Fruit fly (Drosophila melanogaster) whole organism, larva: ENCODE results near the gene Bub1.

Experiments
- noc ChIP-seq: fragments of 200-800 bp; sonication (Bioruptor generic); optimal IDR thresholded peaks from 3 replicates; lab custom pipeline; 2019; ENCODE audit warnings: missing biosample characterization, mild to moderate bottlenecking, missing genetic modification characterization, moderate library complexity

The Bub1 gene

DNA sequence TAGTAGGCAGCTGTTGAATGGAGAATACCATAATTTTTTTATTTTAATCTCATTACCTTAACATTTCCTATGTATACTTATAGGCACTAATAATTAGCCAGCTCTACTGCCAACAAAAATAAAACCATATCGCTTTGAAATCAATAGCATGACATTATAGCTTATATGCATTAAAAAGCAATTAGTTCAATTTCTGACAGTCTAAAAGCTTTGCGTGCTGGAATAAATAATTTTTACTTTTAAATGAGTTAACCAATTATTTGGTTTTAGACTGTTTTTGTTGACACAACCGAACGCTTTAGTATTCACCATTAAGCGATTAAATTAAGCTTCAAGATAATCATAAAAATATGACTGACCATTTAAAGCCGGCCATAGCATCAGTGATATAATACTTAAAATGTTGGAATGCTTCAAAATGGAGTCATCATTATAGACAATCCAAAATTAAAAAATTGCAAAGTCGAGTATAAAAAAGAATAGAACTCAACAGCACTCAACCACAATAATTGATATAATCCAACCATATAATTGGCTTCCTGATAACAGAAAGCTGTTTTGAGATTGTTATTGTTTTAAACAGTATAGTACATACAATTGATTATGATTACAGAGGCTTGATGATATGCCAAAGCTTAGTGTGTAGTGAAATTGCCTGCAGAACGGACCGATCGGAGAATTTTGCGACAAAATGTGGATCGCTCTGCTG is 15.2 kb upstream of the Bub1 start, which contains the start of gene Cyp4ac1:
Cyp4ac1 (plus strand) TSS at position 659 of the 709 bp plus-strand sequence.
- TF ChIP-seq noc, result no peak

DNA sequence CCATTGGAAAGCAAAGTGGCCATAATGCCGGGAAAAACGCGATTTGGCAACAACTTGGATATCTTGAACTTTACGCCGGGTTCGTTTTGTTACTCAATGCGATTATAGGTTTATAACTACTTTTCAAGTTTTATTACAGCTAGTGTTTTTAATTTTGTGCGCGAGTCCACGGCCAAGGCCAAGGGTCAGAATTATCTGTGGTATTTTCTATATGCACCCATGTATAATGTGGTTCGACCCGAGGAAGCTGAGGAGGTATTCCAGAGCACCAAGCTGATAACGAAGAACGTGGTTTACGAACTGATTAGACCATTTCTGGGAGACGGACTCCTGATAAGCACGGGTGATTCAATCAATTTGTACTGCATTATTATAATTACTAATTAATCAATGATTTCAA is 14.5 kb upstream of the Bub1 start:
- no peak for TF ChIP-seq noc

DNA sequence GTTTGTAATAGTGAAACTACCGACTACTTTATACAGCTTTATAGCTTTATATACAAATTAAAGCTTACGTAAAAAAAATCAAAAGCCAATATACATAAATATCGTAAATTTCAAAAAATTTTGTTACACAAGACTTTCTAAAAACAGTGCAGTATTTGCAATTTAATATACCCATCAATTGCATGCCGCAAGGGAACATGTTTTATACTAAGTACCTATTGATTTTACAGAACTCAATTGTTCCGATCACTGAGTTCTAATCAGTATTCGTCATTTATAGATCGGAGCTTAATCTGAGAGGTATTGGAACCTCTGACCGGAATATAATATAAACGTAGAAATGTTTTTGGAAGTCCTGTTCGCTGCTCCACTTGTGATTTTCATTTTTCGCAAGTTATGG is 12.6 kb upstream of the Bub1 start, which contains the start of gene Cyp4ac2:
Cyp4ac2 (plus strand) TSS at position 301 of the 400 bp plus-strand sequence.
- no peak for TF ChIP-seq noc

DNA sequence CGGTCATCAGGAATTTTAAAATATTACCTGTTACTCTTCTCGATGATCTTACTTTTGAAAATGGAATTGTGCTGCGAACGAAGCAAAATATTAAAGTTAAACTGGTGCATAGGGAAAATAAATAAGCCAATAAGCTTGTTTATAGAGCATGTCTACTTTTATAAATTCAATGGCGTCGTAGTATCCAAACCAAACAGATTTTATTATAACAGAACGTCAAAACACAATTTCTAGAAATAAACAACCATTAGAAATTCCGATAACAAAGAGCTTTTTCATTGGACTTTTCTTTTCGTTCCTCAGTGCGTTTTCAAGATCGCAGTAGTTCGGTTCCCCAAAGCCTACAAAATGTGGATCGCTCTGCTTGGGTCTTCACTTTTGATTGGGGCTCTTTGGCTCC is 10.5 kb upstream of the Bub1 start, which contains the start of gene Cyp4ac3:
Cyp4ac3 (plus strand) TSS at position 301 of the 400 bp plus-strand sequence.
- TF ChIP-seq noc, result no peak

DNA sequence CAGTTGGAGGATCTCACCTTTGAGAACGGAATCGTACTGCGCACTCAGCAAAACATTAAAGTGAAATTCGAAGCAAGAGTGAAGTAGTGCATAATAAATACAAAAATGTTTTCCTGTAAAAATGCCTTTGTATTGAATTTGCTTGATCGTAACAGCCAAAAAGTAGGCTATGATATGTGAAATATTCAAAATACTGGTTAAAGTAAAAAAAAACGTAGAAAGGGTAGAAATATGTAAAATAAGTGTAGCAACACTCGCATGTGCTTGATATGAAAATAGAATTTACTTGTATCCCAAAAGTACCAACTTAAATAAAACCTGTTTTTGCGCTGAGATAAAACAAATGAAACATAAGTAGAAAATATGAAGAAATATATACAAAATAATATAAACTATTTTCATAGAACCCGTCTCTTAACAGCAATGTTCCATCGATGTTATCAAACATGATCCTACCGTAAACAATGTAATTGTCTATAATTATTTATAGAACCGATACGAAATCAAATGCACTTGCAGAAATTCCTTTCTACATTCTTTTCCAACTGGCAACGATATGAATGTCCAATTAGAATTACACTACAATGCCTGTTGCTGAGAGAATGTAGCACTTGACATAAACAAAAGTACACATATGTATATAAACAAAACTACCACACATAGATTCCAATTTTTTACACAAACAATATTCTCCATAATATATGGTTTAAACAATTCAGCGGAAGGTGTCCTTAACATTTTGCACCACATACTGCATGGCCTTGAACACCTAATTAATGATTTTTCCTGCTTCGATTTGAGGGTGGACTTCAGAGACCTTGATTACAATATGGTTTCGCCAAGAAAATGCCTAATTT is 8.2 kb upstream of the Bub1 start:
- no peak for TF ChIP-seq noc

DNA sequence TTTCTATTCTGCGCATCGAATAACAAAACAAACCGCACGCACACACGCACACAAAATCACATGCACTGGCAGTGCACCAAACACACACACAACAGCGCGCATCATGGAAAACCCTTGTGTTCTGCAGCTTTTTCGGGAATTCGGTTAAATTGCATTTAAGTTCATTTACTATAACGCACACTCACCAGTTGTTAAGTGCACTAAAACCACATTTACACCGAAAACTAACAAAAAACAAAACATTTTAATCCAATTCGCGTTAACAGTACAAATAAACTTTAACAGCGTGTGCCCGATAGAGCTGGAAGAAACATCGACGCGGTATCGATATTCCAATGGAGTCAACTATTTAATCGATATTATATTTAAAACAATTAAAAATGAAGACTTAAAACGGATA is 7.6 kb upstream of the Bub1 start, which contains the start of gene tkv:
tkv (minus strand) TSS at position 304 of the 400 bp plus-strand sequence.
- TF ChIP-seq noc, result no peak

DNA sequence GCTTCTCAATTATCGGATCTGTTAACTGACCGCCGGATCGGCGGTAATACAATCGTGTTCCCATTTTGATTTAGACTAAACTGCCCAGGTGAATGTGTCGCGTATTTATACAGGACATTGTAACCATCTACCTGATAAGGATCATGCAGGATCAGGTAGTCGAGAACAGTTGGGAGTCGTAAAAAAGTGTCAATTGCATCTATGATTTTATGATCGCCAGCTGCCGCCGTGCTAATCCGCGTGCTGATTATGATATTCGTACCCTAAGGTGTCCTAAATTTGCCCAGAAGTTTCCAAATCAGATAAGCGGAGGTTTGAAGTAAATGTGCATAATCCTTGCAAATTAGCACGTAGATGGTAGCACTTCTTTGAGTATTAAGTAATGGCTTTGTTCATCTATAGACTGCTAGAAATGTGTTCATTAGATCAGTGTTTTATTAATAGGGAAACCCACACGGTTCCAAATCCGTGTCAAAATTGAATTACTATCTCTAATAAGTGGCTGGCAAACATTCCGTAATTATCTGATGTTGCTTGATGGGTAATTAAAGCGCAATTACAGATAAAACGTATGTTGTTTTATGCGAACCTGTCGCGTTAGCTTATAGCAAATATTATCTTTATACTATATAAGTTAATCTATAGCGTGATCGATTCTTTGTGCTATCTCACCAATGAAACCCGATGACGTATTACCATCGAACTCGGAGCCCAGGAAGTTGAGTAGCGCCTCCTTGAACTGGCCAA is 1.2 kb upstream of the Bub1 start:
- no peak for TF ChIP-seq noc

DNA sequence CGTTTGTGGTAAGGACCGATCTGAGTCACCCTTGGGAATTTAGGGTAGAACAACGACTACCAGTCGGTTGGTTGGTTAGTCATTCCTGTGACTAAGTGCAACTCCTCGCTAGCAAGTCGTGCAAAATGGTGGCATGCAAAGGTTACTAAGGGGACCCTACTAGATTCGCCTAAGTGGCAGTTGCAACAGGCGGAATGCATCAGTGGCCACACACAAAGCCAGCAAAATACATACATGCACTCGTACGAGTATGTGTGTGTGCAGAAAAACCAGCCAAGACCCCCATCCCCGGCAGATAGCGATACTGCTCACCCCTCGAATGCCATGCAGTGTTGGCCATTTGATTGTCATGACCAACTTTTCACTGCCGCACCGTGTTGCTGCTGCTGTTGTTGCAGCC is 6.2 kb downstream of the Bub1 start:
- no peak for TF ChIP-seq noc

DNA sequence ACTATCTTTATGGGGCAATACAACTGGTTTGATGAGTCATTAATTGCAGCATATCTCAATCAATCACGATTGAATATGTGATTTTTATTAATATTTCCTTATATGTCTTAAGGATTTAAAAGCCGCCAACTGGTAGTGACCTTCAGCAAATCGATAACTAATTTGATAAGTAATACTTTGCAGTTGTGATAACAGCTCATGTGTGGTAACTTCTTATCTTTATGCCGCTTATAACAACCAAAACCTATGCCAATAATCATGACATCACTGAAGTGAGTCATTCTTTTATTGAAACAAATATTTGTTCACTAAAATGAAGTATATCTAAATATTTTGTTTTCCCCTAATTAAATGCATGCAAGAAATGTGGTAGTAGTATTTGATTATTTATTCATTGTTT is 7.2 kb downstream of the Bub1 start:
- TF ChIP-seq noc, result no peak

DNA sequence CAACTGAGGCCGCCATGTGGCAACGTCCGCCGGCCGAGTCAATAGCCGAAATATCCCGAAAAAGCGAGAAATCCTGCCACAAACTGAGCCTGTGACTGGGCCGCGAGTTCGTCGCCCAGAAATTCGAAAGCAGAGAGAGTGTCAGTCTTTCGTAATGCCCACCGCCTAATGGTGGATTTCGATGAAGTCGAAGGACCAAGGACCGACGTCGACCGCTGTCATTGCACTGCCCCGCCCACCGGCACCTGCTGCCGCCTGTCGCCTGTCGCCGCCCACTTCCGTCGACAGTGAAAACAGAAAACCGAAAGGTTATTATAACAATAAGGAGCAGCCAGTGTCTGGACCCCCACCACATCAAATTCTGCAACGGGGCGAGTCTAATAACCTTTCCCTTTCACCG is 7.9 kb downstream of the Bub1 start:
- no peak for TF ChIP-seq noc

DNA sequence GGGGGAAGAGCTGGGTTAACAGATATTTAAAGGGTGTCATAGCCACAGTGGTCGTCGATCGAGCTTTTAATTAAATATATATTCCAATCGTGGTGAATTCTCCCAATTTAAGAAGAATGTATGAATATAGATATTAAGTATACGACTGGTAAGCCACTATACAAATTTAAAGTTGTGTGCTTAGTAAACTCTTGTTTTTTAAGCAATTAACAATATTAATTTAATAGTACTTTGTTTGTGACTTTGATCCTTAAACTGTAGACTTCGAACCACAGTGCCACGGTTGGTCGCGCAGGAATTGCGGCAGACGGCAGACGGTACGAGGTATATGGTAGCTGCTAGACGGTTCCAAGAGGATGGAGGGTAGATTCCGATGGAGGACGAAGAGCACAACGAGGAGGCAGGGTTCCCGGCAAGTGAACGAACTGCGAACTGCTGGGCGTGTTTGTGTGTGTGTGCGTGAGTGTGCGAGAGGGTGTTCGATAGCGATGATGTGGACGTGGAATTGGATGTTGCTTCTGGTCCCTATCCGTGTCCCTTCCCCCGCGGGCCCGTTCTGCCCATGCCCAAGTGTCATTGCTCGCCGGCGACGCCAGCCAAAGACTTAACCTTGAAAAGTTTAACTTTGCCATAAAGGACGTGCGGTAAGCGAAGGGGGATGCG is 9.1 kb downstream of the Bub1 start:
- TF ChIP-seq noc, result no peak

DNA sequence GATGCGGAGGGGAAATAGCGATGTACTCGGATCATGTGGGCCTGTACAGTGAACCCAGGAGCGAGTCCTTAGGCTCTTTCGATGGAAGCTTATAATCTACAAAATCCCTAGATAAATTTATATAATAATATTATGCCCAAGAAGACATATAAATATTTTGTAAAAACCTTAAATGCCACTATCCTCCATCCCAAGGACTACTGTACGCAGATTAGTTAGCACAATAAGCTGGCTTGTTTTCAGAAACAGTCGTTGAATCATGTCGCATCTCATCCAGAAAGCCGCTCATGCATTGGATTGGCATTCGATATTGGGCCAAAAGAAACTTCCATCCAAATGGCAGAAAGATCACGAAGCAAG is 9.6 kb downstream of the Bub1 start:
- no peak for TF ChIP-seq noc

DNA sequence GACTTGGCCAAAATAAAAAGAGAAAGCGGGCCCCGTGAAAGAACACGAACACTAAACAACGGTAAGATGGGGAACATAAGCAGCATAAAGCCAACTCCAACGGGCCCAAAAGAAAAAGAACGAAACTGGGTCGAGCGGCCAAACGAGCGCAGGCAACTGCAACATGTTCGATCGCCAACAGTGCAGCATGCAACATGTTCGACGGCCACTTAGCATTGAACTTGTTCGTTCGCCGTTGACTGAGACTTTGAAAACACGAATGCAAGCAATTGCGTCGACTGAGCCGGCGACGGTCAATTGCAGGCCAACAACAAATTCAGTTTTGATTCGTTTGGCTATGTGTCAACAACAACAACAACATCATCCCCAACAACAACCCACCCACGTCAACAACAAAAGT is 10.1 kb downstream of the Bub1 start, which contains the start of gene vri:
vri (plus strand) TSS at position 224 of the 400 bp plus-strand sequence.
- TF ChIP-seq noc, result no peak

DNA sequence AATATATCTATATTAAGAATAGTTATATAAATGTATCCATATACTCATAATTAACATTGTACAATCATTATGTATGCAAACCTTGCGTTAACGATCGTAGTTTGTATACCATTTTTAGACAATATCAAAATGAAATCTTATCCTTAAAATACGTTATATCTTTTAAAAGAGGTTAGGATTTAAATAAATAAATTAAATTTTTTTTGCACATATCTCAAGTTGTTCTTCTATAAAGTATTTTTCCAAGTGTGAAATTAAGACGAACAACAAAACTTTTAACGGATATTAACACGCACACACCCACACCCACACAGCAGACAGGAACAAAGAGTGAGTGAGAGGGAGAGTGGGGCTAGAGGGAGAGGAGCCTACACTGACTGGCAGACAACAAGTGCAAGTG is 11.3 kb downstream of the Bub1 start:
- no peak for TF ChIP-seq noc

DNA sequence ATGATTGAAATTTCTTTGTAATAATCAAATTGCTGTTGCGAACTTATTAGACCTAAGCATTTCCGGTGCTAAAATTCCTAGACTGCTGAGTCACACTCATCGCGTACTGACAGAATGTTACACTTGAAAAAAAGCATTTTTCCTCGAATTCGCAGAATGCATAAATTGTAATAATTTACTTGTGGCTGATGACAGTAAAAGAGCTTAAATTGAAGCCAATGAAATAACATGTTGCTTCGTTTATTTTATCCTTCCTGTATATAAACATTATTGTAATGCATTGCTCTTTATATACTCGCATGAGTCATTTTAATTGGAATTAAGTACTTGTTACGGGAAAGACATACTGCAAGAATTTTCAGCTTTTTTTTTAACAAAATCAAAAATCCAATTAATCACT is 11.9 kb downstream of the Bub1 start:
- TF ChIP-seq noc, result no peak

DNA sequence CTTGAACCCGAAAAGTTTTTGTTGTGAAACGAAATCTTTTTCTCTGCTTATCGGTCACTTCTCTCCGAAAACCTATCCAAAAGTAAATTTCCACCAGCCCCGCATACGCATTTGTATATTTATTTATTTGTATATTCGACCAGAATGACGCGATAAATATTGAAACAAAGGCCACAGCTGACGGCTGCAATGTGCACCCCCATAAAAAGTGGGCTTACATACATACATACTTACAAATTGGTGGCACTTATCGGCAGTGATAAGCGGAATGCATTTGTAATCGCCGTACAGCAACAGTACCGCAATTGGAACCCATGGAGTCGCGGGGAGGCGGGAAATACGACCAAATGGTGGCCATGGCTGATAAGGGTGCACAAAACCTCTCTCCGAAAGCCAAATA is 12.5 kb downstream of the Bub1 start:
- no peak for TF ChIP-seq noc
